Fruit fly (Drosophila melanogaster): ENCODE data around the gene CG18789.

The CG18789 gene

DNA sequence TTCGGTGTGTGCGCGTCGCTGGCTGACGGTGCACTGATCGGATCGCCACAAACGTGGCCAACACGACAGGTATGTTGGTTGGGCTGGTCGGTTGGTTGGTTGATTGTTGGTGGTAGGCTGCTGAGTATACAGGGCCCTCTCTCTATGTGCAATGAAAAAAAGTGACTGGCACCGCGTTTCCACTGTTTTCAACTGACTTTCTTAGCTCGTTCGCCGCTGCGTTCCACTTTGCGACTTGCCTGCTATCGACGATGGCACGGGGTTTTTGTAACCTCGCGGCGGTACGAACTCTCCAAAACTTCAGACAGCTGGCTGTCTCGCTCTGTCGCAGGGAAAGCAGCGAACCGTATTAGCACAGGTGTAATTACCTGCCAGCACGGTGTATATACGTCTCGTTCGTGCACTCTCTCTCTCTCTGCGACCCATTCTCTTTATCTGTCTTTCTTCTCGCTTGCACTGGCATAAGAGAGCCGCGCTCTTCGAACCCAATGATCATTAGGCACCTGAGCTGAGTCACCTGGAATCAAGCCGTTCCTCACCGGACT lies 24.3 kb downstream of the CG18789 start (continued):
- peak; percentile 57 for TF ChIP-seq bbx (GFP tag; IDR thresholded peaks at IDR 0.05; ENCODE audit: partially characterized antibody)
- TF ChIP-seq chif (GFP tag; optimal IDR thresholded peaks at IDR 0.05), result no peak
- no peak for TF ChIP-seq CG7271 (tag; optimal IDR thresholded peaks at IDR 0.05)
- TF ChIP-seq CG15514 (GFP tag; optimal IDR thresholded peaks at IDR 0.05), result no peak
- peak; percentile 1 for TF ChIP-seq CG17829 (tag; optimal IDR thresholded peaks at IDR 0.05)
- peak; percentile 30 for TF ChIP-seq cwo (GFP tag; optimal IDR thresholded peaks at IDR 0.05)
- no peak for TF ChIP-seq mld (GFP tag; IDR thresholded peaks at IDR 0.05; ENCODE audit: partially characterized antibody)
- peak; percentile 45 for TF ChIP-seq kay (GFP tag; optimal IDR thresholded peaks at IDR 0.05)
- no peak for TF ChIP-seq CG7556 (GFP tag; optimal IDR thresholded peaks at IDR 0.05)
- TF ChIP-seq CG16813 (GFP tag; IDR thresholded peaks at IDR 0.05; ENCODE audit: partially characterized antibody), result peak; percentile 27; the same call in 1 of the 3 replicates
- no peak for TF ChIP-seq ATbp (GFP tag; optimal IDR thresholded peaks at IDR 0.05)
- peak; percentile 7; the same call in 1 of the 2 replicates for TF ChIP-seq ato (GFP tag; IDR thresholded peaks at IDR 0.05; ENCODE audit: partially characterized antibody)
- no peak for TF ChIP-seq Antp (GFP tag; optimal IDR thresholded peaks at IDR 0.05)
- no peak for TF ChIP-seq zen2 (GFP tag; IDR thresholded peaks at IDR 0.05; ENCODE audit: partially characterized antibody)
- TF ChIP-seq CG8359 (GFP tag; optimal IDR thresholded peaks at IDR 0.05; ENCODE audit: borderline replicate concordance), result peak; percentile 27
- TF ChIP-seq cato (GFP tag; optimal IDR thresholded peaks at IDR 0.05; ENCODE audit: borderline replicate concordance), result no peak
- no peak for TF ChIP-seq CG30020 (tag; optimal IDR thresholded peaks at IDR 0.05)
- peak; percentile 43; the same call in 1 of the 3 replicates for TF ChIP-seq knrl (GFP tag; IDR thresholded peaks at IDR 0.05; ENCODE audit: partially characterized antibody)
- peak; percentile 6 for TF ChIP-seq Atf3 (GFP tag; optimal IDR thresholded peaks at IDR 0.05)
- no peak for TF ChIP-seq CG10462 (GFP tag; optimal IDR thresholded peaks at IDR 0.05)
- peak; percentile 42 for TF ChIP-seq CG4360 (GFP tag; IDR thresholded peaks at IDR 0.05)
- TF ChIP-seq chinmo (GFP tag; IDR thresholded peaks at IDR 0.05; ENCODE audit: partially characterized antibody), result peak; percentile 88; the same call in 3 of the 4 replicates
- TF ChIP-seq psq (GFP tag; optimal IDR thresholded peaks at IDR 0.05), result no peak
- TF ChIP-seq CG1024 (GFP tag; IDR thresholded peaks at IDR 0.05), result peak; percentile 25; the same call in 1 of the 2 replicates
- TF ChIP-seq CG4707 (GFP tag; optimal IDR thresholded peaks at IDR 0.05), result no peak
- TF ChIP-seq CG8765 (GFP tag; IDR thresholded peaks at IDR 0.05), result no peak
- peak; percentile 56 for TF ChIP-seq Hmr (GFP tag; optimal IDR thresholded peaks at IDR 0.05)
- TF ChIP-seq CG1603 (tag; optimal IDR thresholded peaks at IDR 0.05), result peak; percentile 9
- no peak; the same call in 1 of the 2 replicates for TF ChIP-seq bowl (GFP tag; IDR thresholded peaks at IDR 0.05)
- TF ChIP-seq ERR (GFP tag; optimal IDR thresholded peaks at IDR 0.05), result no peak
- TF ChIP-seq CG15601 (tag; optimal IDR thresholded peaks at IDR 0.05), result peak; percentile 61
- no peak for TF ChIP-seq sens (GFP tag)
- no peak for TF ChIP-seq CG16815 (GFP tag; optimal IDR thresholded peaks at IDR 0.05)
- TF ChIP-seq chn (GFP tag; optimal IDR thresholded peaks at IDR 0.05), result peak; percentile 17
- no peak for TF ChIP-seq Ssrp (tag; optimal IDR thresholded peaks at IDR 0.05)
- TF ChIP-seq kah (GFP tag; optimal IDR thresholded peaks at IDR 0.05), result no peak
- no peak for TF ChIP-seq MTF-1 (GFP tag; optimal IDR thresholded peaks at IDR 0.05; ENCODE audit: borderline replicate concordance)
- TF ChIP-seq tin (GFP tag; optimal IDR thresholded peaks at IDR 0.05), result no peak
- peak; percentile 77 for TF ChIP-seq CG10366 (GFP tag; IDR thresholded peaks at IDR 0.05)
- peak; percentile 23 for TF ChIP-seq HHEX (GFP tag; optimal IDR thresholded peaks at IDR 0.05)
- no peak for TF ChIP-seq twi (tag; optimal IDR thresholded peaks at IDR 0.05)
- TF ChIP-seq ase (GFP tag; IDR thresholded peaks at IDR 0.05), result 0 out of 3 replicates have a peak, but pooled peaks have one; percentile 40
- TF ChIP-seq CG10979 (tag; optimal IDR thresholded peaks at IDR 0.05), result no peak
- TF ChIP-seq CG8290 (GFP tag; optimal IDR thresholded peaks at IDR 0.05), result no peak
- peak in 1 of 2 experiments; percentile 65 for TF ChIP-seq CG8290 (tag; optimal IDR thresholded peaks at IDR 0.05)
- TF ChIP-seq Kr (GFP tag; optimal IDR thresholded peaks at IDR 0.05), result peak; percentile 17
- peak; percentile 47; the same call in 1 of the 2 replicates for TF ChIP-seq HLH3B (GFP tag; IDR thresholded peaks at IDR 0.05)
- 0 out of 3 replicates have a peak, but pooled peaks have one; percentile 56 for TF ChIP-seq CG6175 (GFP tag; IDR thresholded peaks at IDR 0.05)
- TF ChIP-seq phol (tag; optimal IDR thresholded peaks at IDR 0.05), result no peak
